Fruit fly (Drosophila melanogaster) whole organism, embryonic: Measurements from ENCODE around the gene Cby.

Experiments
- Ada2b ChIP-seq: fragments of 200-800 bp; sonication (Bioruptor generic); IDR thresholded peaks from 2 replicates; pipeline ENCODE4 v1.3.6; 2022; ENCODE audit warnings: missing biosample characterization, missing genetic modification characterization
- CG12236 ChIP-seq: fragments of 200-800 bp; sonication (Bioruptor generic); optimal IDR thresholded peaks from 2 replicates; lab custom pipeline; 2016; ENCODE audit warnings: missing biosample characterization, missing genetic modification characterization
- CG13296 ChIP-seq: fragments of 200-800 bp; sonication (Bioruptor generic); optimal IDR thresholded peaks from 3 replicates; lab custom pipeline; 2018; ENCODE audit warnings: missing biosample characterization, mild to moderate bottlenecking, missing genetic modification characterization
- CG1602 ChIP-seq: fragments of 200-800 bp; sonication (Bioruptor generic); optimal IDR thresholded peaks from 3 replicates; lab custom pipeline; 2016; ENCODE audit warnings: missing biosample characterization, missing genetic modification characterization
- CG16815 ChIP-seq: fragments of 200-800 bp; sonication (Bioruptor generic); optimal IDR thresholded peaks from 3 replicates; lab custom pipeline; 2017; ENCODE audit warnings: missing biosample characterization, mild to moderate bottlenecking, missing genetic modification characterization
- CG1792 ChIP-seq: fragments of 200-800 bp; sonication (Bioruptor generic); optimal IDR thresholded peaks from 2 replicates; lab custom pipeline; 2016; ENCODE audit warnings: missing biosample characterization, missing genetic modification characterization
- CG3065 ChIP-seq: fragments of 200-800 bp; sonication (Bioruptor generic); optimal IDR thresholded peaks from 2 replicates; lab custom pipeline; 2016; ENCODE audit warnings: missing biosample characterization, missing genetic modification characterization
- CG31365 ChIP-seq: fragments of 200-800 bp; sonication (Bioruptor generic); optimal IDR thresholded peaks from 2 replicates; lab custom pipeline; 2018; ENCODE audit warnings: missing biosample characterization, mild to moderate bottlenecking, missing genetic modification characterization
- CG3407 ChIP-seq: fragments of 200-800 bp; sonication (Bioruptor generic); optimal IDR thresholded peaks from 2 replicates; lab custom pipeline; 2018; ENCODE audit warnings: missing biosample characterization, mild to moderate bottlenecking, missing genetic modification characterization
- CG34224 ChIP-seq: fragments of 200-800 bp; sonication (Bioruptor generic); IDR thresholded peaks from 3 replicates; pipeline ENCODE4 v1.3.6; 2022; ENCODE audit warnings: missing biosample characterization, missing genetic modification characterization; ENCODE audit not compliant: partially characterized antibody
- CG34376 ChIP-seq: fragments of 200-800 bp; sonication (Bioruptor generic); optimal IDR thresholded peaks from 2 replicates; lab custom pipeline; 2018; ENCODE audit warnings: missing biosample characterization, mild to moderate bottlenecking, missing genetic modification characterization
- CG3726 ChIP-seq: fragments of 200-800 bp; sonication (Bioruptor generic); IDR thresholded peaks from 3 replicates; pipeline ENCODE4, ENCODE4 v1.3.6; 2022; ENCODE audit warnings: missing biosample characterization, missing genetic modification characterization
- CG3847 ChIP-seq: fragments of 200-800 bp; sonication (Bioruptor generic); IDR thresholded peaks from 2 replicates; pipeline ENCODE4 v1.3.6; 2022; ENCODE audit warnings: missing biosample characterization, missing genetic modification characterization
- CG4854 ChIP-seq: fragments of 200-800 bp; sonication (Bioruptor generic); optimal IDR thresholded peaks from 2 replicates; lab custom pipeline; 2016; ENCODE audit warnings: missing biosample characterization, missing genetic modification characterization, inconsistent platforms
- CG5953 ChIP-seq: fragments of 200-800 bp; sonication (Bioruptor generic); IDR thresholded peaks from 2 replicates; pipeline ENCODE4 v1.3.6; 2022; ENCODE audit warnings: missing biosample characterization, missing genetic modification characterization
- CG6765 ChIP-seq: fragments of 200-800 bp; sonication (Bioruptor generic); optimal IDR thresholded peaks from 3 replicates; lab custom pipeline; 2017; ENCODE audit warnings: missing biosample characterization, mild to moderate bottlenecking, missing genetic modification characterization
- CG7745 ChIP-seq: fragments of 200-800 bp; sonication (Bioruptor generic); optimal IDR thresholded peaks from 2 replicates; lab custom pipeline; 2018; ENCODE audit warnings: missing biosample characterization, mild to moderate bottlenecking, missing genetic modification characterization, moderate library complexity
- CG7928 ChIP-seq: fragments of 200-800 bp; sonication (Bioruptor generic); optimal IDR thresholded peaks from 2 replicates; lab custom pipeline; 2017; ENCODE audit warnings: missing biosample characterization, mild to moderate bottlenecking, missing genetic modification characterization
- CG8478 ChIP-seq: fragments of >200 bp; optimal IDR thresholded peaks from 2 replicates; lab custom pipeline; 2018
- CG9817 ChIP-seq: fragments of 200-800 bp; sonication (Bioruptor generic); optimal IDR thresholded peaks from 2 replicates; lab custom pipeline; 2018; ENCODE audit warnings: missing biosample characterization, mild to moderate bottlenecking, missing genetic modification characterization, moderate library complexity
- D19A ChIP-seq: fragments of 200-800 bp; optimal IDR thresholded peaks from 3 replicates; lab custom pipeline; 2019; ENCODE audit warnings: missing biosample characterization, mild to moderate bottlenecking, missing genetic modification characterization, moderate library complexity
- Dek ChIP-seq: fragments of 200-800 bp; sonication (Bioruptor generic); optimal IDR thresholded peaks from 3 replicates; lab custom pipeline; 2019; ENCODE audit warnings: missing biosample characterization, mild to moderate bottlenecking, missing genetic modification characterization, moderate library complexity
- Dip3 ChIP-seq: fragments of 200-800 bp; sonication (Bioruptor generic); optimal IDR thresholded peaks from 3 replicates; lab custom pipeline; 2016; ENCODE audit warnings: missing biosample characterization, missing genetic modification characterization
- Doc2 ChIP-seq: fragments of 200-800 bp; sonication (Bioruptor generic); IDR thresholded peaks from 2 replicates; pipeline ENCODE4 v1.3.6; 2022; ENCODE audit warnings: missing biosample characterization, missing genetic modification characterization
- E2f1 ChIP-seq: fragments of 200-800 bp; sonication (Bioruptor generic); IDR thresholded peaks from 2 replicates; pipeline ENCODE4 v1.3.6; 2022; ENCODE audit warnings: missing biosample characterization, missing genetic modification characterization
- Fer2 ChIP-seq: fragments of 200-800 bp; sonication (Bioruptor generic); optimal IDR thresholded peaks from 2 replicates; lab custom pipeline; 2018; ENCODE audit warnings: missing biosample characterization, mild to moderate bottlenecking, missing genetic modification characterization, moderate library complexity
- GATAe ChIP-seq: fragments of 200-800 bp; sonication (Bioruptor generic); conservative IDR thresholded peaks from 2 replicates; pipeline ENCODE4 v1.3.6; 2022; ENCODE audit warnings: missing biosample characterization, missing genetic modification characterization
- Hr78 ChIP-seq, 2 experiments: fragments of 200-800 bp in 1 of 2; fragments of >200 bp in 1 of 2; sonication (Bioruptor generic) in 1 of 2; optimal IDR thresholded peaks; 2 replicates each; lab custom pipeline; 2017 to 2019; ENCODE audit warnings: missing biosample characterization in 2 of 2, missing genetic modification characterization in 2 of 2, mild to moderate bottlenecking in 1 of 2, moderate library complexity in 1 of 2
- Kr ChIP-seq: fragments of 200-800 bp; sonication (Bioruptor generic); optimal IDR thresholded peaks from 2 replicates; lab custom pipeline; 2017; ENCODE audit warnings: missing biosample characterization, mild to moderate bottlenecking, missing genetic modification characterization
- az2 ChIP-seq: fragments of 200-800 bp; sonication (Bioruptor generic); optimal IDR thresholded peaks from 3 replicates; lab custom pipeline; 2016; ENCODE audit warnings: missing biosample characterization, missing genetic modification characterization
- bowl ChIP-seq: fragments of 200-800 bp; sonication (Bioruptor generic); IDR thresholded peaks from 2 replicates; pipeline ENCODE4 v1.3.6; 2022; ENCODE audit warnings: missing biosample characterization, missing genetic modification characterization
- bsh ChIP-seq, 2 experiments: fragments of 200-800 bp; sonication (Bioruptor generic); optimal IDR thresholded peaks; 2 replicates each; lab custom pipeline; 2017 to 2018; ENCODE audit warnings: mild to moderate bottlenecking in 2 of 2, missing biosample characterization in 2 of 2, missing genetic modification characterization in 2 of 2, moderate library complexity in 1 of 2
- btn ChIP-seq: fragments of 200-800 bp; sonication (Bioruptor generic); optimal IDR thresholded peaks from 2 replicates; lab custom pipeline; 2016; ENCODE audit warnings: missing biosample characterization, missing genetic modification characterization
- chn ChIP-seq: fragments of 200-800 bp; sonication (Bioruptor generic); optimal IDR thresholded peaks from 2 replicates; lab custom pipeline; 2016; ENCODE audit warnings: missing biosample characterization, missing genetic modification characterization
- croc ChIP-seq: fragments of 200-800 bp; sonication (Bioruptor generic); conservative IDR thresholded peaks from 3 replicates; pipeline ENCODE4 v1.3.6; 2022; ENCODE audit warnings: missing biosample characterization, missing genetic modification characterization
- dan ChIP-seq: fragments of 200-800 bp; sonication (Bioruptor generic); IDR thresholded peaks from 2 replicates; pipeline ENCODE4 v1.3.6; 2022; ENCODE audit warnings: missing biosample characterization, missing genetic modification characterization
- dysf ChIP-seq: fragments of 200-800 bp; sonication (Bioruptor generic); IDR thresholded peaks from 3 replicates; pipeline ENCODE4 v1.3.6; 2022; ENCODE audit warnings: missing biosample characterization, missing genetic modification characterization
- emc ChIP-seq: fragments of 200-800 bp; sonication (Bioruptor generic); optimal IDR thresholded peaks from 2 replicates; lab custom pipeline; 2016; ENCODE audit warnings: missing biosample characterization, missing genetic modification characterization
- eyg ChIP-seq: fragments of 200-800 bp; sonication (Bioruptor generic); optimal IDR thresholded peaks from 3 replicates; lab custom pipeline; 2016; ENCODE audit warnings: missing biosample characterization, missing genetic modification characterization
- fd3F ChIP-seq: fragments of 200-800 bp; sonication (Bioruptor generic); optimal IDR thresholded peaks from 2 replicates; lab custom pipeline; 2018; ENCODE audit warnings: missing biosample characterization, mild to moderate bottlenecking, missing genetic modification characterization, moderate library complexity
- ftz-f1 ChIP-seq: fragments of 200-800 bp; sonication (Bioruptor generic); optimal IDR thresholded peaks from 2 replicates; lab custom pipeline; 2016; ENCODE audit warnings: missing biosample characterization, missing genetic modification characterization
- gsb ChIP-seq: fragments of 200-800 bp; sonication (Bioruptor generic); IDR thresholded peaks from 2 replicates; pipeline ENCODE4 v1.3.6; 2022; ENCODE audit warnings: missing biosample characterization, missing genetic modification characterization
- jumu ChIP-seq: fragments of 200-800 bp; sonication (Bioruptor generic); optimal IDR thresholded peaks from 3 replicates; lab custom pipeline; 2016; ENCODE audit warnings: missing biosample characterization, missing genetic modification characterization
- pan ChIP-seq, 4 experiments: fragments of >200 bp in 3 of 4; fragments of 200-800 bp in 1 of 4; sonication (Bioruptor generic) in 1 of 4; optimal IDR thresholded peaks in 3 of 4; IDR thresholded peaks in 1 of 4; 2 replicates each; pipeline versions ENCODE4 v1.3.6 to Lab custom; 2017 to 2022; ENCODE audit warnings: missing biosample characterization in 2 of 4, missing genetic modification characterization in 2 of 4, mixed read lengths in 1 of 4
- psq ChIP-seq: fragments of 200-800 bp; sonication (Bioruptor generic); optimal IDR thresholded peaks from 2 replicates; lab custom pipeline; 2017; ENCODE audit warnings: missing biosample characterization, missing genetic modification characterization
- pum ChIP-seq: fragments of 200-800 bp; sonication (Bioruptor generic); optimal IDR thresholded peaks from 2 replicates; lab custom pipeline; 2016; ENCODE audit warnings: missing biosample characterization, missing genetic modification characterization
- slbo ChIP-seq: fragments of 200-800 bp; sonication (Bioruptor generic); IDR thresholded peaks from 2 replicates; pipeline ENCODE4 v1.3.6; 2022; ENCODE audit warnings: missing biosample characterization, missing genetic modification characterization
- so ChIP-seq: fragments of 200-800 bp; sonication (Bioruptor generic); IDR thresholded peaks from 3 replicates; pipeline ENCODE4 v1.3.6; 2022; ENCODE audit warnings: missing biosample characterization, missing genetic modification characterization
- sob ChIP-seq: fragments of 200-800 bp; sonication (Bioruptor generic); IDR thresholded peaks from 2 replicates; pipeline ENCODE4 v1.3.6; 2022; ENCODE audit warnings: missing biosample characterization, missing genetic modification characterization
- tin ChIP-seq: fragments of 200-800 bp; sonication (Bioruptor generic); optimal IDR thresholded peaks from 3 replicates; lab custom pipeline; 2016; ENCODE audit warnings: missing biosample characterization, missing genetic modification characterization
- wdn ChIP-seq: fragments of 200-800 bp; sonication (Bioruptor generic); IDR thresholded peaks from 2 replicates; pipeline ENCODE4 v1.3.6; 2022; ENCODE audit warnings: missing biosample characterization, missing genetic modification characterization

Cby gene

DNA sequence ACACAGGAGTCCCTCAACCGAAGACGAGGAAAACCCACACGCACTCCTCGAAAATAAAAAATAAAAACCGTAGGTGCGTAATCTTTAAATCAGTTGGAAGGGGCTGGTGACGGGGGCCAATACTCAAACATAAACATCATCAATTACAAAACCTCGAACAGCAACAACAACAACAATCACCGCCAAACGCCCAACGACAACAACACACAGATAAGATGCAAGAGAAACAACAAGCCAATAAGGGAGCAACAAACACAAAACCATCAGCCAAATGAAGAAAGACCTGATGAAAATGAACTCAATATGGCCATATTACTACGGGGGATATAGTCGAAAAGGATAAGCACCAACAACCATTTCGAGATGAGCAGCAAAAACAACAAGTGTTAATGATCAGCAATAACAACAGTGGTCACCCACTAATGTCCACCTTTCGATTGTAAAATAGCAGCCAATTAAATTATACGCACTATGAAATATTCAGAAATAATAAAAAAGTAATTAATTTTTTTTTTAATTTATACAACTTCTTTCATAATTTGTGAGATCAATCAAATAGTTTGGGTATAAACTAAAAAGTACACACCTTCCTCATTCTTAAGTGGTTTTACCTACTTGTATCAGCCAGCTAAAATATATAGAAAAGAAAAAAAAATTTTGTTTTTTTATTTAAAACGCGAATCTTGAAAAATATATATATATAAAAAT is 44.0 kb upstream of the Cby start (continued):
- TF ChIP-seq E2f1 (GFP tag; lab: Robert Waterston, UW), result 0 out of 2 replicates have a peak, but pooled peaks have one; percentile 10
- TF ChIP-seq fd3F, result no peak
- TF ChIP-seq emc, result no peak
- no peak for TF ChIP-seq gsb
- TF ChIP-seq chn (GFP tag; lab: Kevin White, UChicago), result no peak
- no peak for TF ChIP-seq CG34224 (GFP tag; lab: Robert Waterston, UW)
- no peak for TF ChIP-seq CG12236 (GFP tag; lab: Kevin White, UChicago)
- no peak for TF ChIP-seq jumu (GFP tag; lab: Kevin White, UChicago)
- no peak for TF ChIP-seq Kr (GFP tag; lab: Kevin White, UChicago)
- TF ChIP-seq Dek (tag; lab: Kevin White, UChicago), result no peak
- TF ChIP-seq so (GFP tag; lab: Robert Waterston, UW), result no peak
- no peak for TF ChIP-seq CG31365 (tag; lab: Kevin White, UChicago)
- TF ChIP-seq pum (GFP tag; lab: Kevin White, UChicago), result no peak
- no peak for TF ChIP-seq CG7928 (GFP tag; lab: Kevin White, UChicago)
- no peak for TF ChIP-seq CG4854 (GFP tag; lab: Kevin White, UChicago)
- TF ChIP-seq Hr78 (GFP tag; optimal IDR thresholded peaks at IDR 0.05; lab: Kevin White, UChicago), result no peak
- TF ChIP-seq CG34376, result no peak
- no peak for TF ChIP-seq GATAe (GFP tag; lab: Robert Waterston, UW)
- TF ChIP-seq D19A, result peak; percentile 60
- TF ChIP-seq CG3726 (GFP tag; lab: Robert Waterston, UW), result no peak
- no peak for TF ChIP-seq CG1792 (GFP tag; lab: Kevin White, UChicago)
- TF ChIP-seq CG8478 (lab: Kevin White, UChicago), result no peak
- no peak for TF ChIP-seq CG9817 (tag; lab: Kevin White, UChicago)
- TF ChIP-seq bowl (GFP tag; lab: Robert Waterston, UW), result no peak
- TF ChIP-seq Fer2 (tag; lab: Kevin White, UChicago), result no peak
- peak; percentile 33 for TF ChIP-seq tin (GFP tag; lab: Kevin White, UChicago)
- TF ChIP-seq eyg (GFP tag; lab: Kevin White, UChicago), result no peak
- TF ChIP-seq dysf (GFP tag; lab: Robert Waterston, UW), result no peak
- peak; percentile 21; the same call in 1 of the 2 replicates for TF ChIP-seq Ada2b (GFP tag; lab: Robert Waterston, UW)
- no peak for TF ChIP-seq Doc2 (GFP tag; lab: Robert Waterston, UW)
- TF ChIP-seq bsh (GFP tag; optimal IDR thresholded peaks at IDR 0.05; lab: Kevin White, UChicago), result peak in 1 of 2 experiments; percentile 8
- peak; percentile 13 for TF ChIP-seq CG1602
- TF ChIP-seq CG6765 (GFP tag; lab: Kevin White, UChicago), result no peak
- TF ChIP-seq CG16815 (GFP tag; lab: Kevin White, UChicago), result no peak
- no peak for TF ChIP-seq CG7745 (tag; lab: Kevin White, UChicago)
- TF ChIP-seq dan (GFP tag; lab: Robert Waterston, UW), result no peak
- TF ChIP-seq croc (GFP tag; lab: Robert Waterston, UW), result no peak
- TF ChIP-seq CG5953 (GFP tag; lab: Robert Waterston, UW), result no peak
- peak; percentile 4 for TF ChIP-seq az2 (GFP tag; lab: Kevin White, UChicago)
- no peak for TF ChIP-seq pan (optimal IDR thresholded peaks at IDR 0.05; lab: Kevin White, UChicago)
- TF ChIP-seq pan (GFP tag; optimal IDR thresholded peaks at IDR 0.05 in 1 of 2, IDR thresholded peaks at IDR 0.05 in 1 of 2), result no peak
- no peak for TF ChIP-seq slbo (GFP tag; lab: Robert Waterston, UW)
- TF ChIP-seq sob (GFP tag; lab: Robert Waterston, UW), result no peak
- no peak for TF ChIP-seq CG3407
- TF ChIP-seq CG3847 (GFP tag; lab: Robert Waterston, UW), result no peak
- TF ChIP-seq ftz-f1 (GFP tag; lab: Kevin White, UChicago), result no peak
- TF ChIP-seq wdn (GFP tag; lab: Robert Waterston, UW), result no peak
- TF ChIP-seq psq (GFP tag; lab: Kevin White, UChicago), result no peak
- peak; percentile 29 for TF ChIP-seq CG13296 (GFP tag; lab: Kevin White, UChicago)
- no peak for TF ChIP-seq CG3065 (GFP tag; lab: Kevin White, UChicago)
- no peak for TF ChIP-seq btn (GFP tag; lab: Kevin White, UChicago)
- TF ChIP-seq Dip3 (GFP tag; lab: Kevin White, UChicago), result no peak
